Worm (Caenorhabditis elegans): ENCODE results near the gene msp-32.

DNA sequence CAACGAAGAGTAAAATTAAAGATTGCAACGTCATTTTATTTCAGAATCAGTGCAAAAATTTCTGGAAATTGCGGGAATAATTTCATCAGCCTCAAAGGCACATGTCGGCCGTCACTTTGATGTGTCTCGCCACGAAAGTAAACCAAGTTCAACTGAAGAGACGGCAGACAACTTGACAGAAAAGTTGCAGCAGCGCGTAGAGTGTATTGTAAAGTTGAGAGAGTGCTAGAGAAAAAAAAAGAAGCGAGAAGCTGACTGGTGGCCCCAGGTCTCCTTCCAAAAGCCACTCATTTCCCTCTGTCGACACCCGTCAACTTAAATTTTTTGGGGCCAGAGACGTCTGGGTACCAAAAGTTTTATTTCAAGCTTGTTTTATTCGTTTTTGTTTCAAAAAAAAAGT is 5.6 kb downstream of the msp-32 start:
- TF ChIP-seq ceh-36 (tag; optimal IDR thresholded peaks at IDR 0.05) (no peak), B0310.2 (tag; optimal IDR thresholded peaks at IDR 0.05) (no peak)

Measured in whole organism, early embryonic.